Worm (Caenorhabditis elegans) whole organism, midembryonic: ENCODE data around the gene epc-1.
A peak's percentile ranks its signal among the peaks of the same experiment; 100 is the strongest.

Experiments
- T22C8.4 ChIP-seq: fragments of 200-800 bp; sonication (Bioruptor generic); IDR thresholded peaks from 2 replicates; pipeline ENCODE4 v1.3.6; 2022; ENCODE audit warnings: missing genetic modification characterization, missing compliant biosample characterization
- cog-1 ChIP-seq: sonication (generic microtip); optimal IDR thresholded peaks from 2 replicates; lab custom pipeline; 2016; ENCODE audit warnings: missing genetic modification characterization, missing compliant biosample characterization
- flt-1 ChIP-seq: fragments of 200-800 bp; sonication (Bioruptor generic); IDR thresholded peaks from 2 replicates; pipeline ENCODE4 v1.3.6; 2022; ENCODE audit warnings: missing genetic modification characterization, missing compliant biosample characterization
- med-1 ChIP-seq: sonication (generic microtip); optimal IDR thresholded peaks from 2 replicates; lab custom pipeline; 2017; ENCODE audit warnings: missing genetic modification characterization, mild to moderate bottlenecking, missing compliant biosample characterization, antibody characterized with exemption, missing genetic modification reagents; ENCODE audit not compliant: insufficient read depth
- ref-1 ChIP-seq: fragments of 200-800 bp; sonication (Bioruptor generic); conservative IDR thresholded peaks from 2 replicates; pipeline ENCODE4 v1.3.6; 2022; ENCODE audit warnings: missing genetic modification reagents, missing genetic modification characterization, missing compliant biosample characterization
- tab-1 ChIP-seq: fragments of 200-800 bp; sonication (Bioruptor generic); IDR thresholded peaks from 2 replicates; pipeline ENCODE4 v1.3.6; 2022; ENCODE audit warnings: missing genetic modification characterization, missing compliant biosample characterization
- ztf-23 ChIP-seq: fragments of 200-800 bp; sonication (Bioruptor generic); IDR thresholded peaks from 2 replicates; pipeline ENCODE4 v1.3.6; 2022; ENCODE audit warnings: missing genetic modification reagents, missing genetic modification characterization, missing compliant biosample characterization
- ztf-29 ChIP-seq: fragments of 200-800 bp; sonication (Bioruptor generic); IDR thresholded peaks from 2 replicates; pipeline ENCODE4 v1.3.6; 2022; ENCODE audit warnings: missing genetic modification reagents, missing genetic modification characterization, missing compliant biosample characterization

DNA sequence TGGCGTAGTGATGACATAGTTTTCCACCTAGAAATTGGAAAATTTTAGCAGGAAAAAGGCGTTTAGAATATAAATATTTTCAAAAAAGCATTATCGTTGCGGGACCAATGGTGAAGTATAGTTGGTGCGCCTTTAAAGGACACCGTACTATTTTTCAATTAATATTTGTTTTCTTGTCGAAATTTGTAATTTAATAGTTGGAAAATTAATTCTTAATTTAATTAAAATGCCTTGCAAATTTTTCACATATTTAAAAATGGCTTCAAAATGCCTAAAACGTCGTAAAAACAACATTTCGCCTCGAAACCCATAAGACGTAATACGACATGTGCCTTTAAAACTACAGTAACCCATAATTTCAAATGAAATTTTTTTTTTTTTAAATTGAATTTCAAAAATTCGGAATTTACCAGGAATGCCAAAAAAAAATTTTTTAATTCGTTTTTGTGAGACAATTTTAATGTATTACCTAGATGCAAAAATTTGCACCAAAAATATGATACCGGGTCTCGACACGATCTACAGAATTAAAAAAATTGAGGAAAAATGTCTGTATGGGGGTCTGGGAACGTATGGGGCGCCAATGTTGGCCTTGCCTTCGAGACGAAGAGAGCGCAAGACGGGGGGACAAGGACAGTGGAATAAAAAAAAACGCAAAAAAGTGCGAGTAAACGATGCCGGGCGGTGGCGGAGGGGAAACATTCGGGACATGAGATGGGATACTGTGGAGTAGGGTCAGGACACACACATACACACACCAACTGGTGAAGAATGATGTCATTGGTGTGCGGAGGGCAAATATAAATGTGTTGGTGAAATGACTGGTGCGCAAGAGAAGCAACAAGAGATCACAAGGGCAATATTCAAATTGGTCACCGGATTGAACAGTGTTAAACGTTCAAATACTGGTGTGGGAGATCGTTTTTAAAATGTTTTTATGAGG is 32.8 kb downstream of the epc-1 start, which contains the start of gene aakg-1:
- TF ChIP-seq flt-1 (GFP tag; lab: Robert Waterston, UW) (0 out of 2 replicates have a peak, but pooled peaks have one; percentile 17), ztf-23 (GFP tag; lab: Robert Waterston, UW) (no peak), med-1 (GFP tag; lab: Kevin White, UChicago) (no peak), ref-1 (GFP tag; lab: Robert Waterston, UW) (no peak), T22C8.4 (GFP tag; lab: Robert Waterston, UW) (no peak), ztf-29 (GFP tag; lab: Robert Waterston, UW) (no peak), cog-1 (tag; lab: Kevin White, UChicago) (no peak), tab-1 (GFP tag; lab: Robert Waterston, UW) (no peak; the same call in 1 of the 2 replicates)
